Worm (Caenorhabditis elegans): ENCODE data around the gene C08B6.8.

- TF ChIP-seq nhr-232 (tag; optimal IDR thresholded peaks at IDR 0.05), result no peak
- no peak for TF ChIP-seq ceh-6 (GFP tag; optimal IDR thresholded peaks at IDR 0.05)
- TF ChIP-seq ama-1 (optimal IDR thresholded peaks at IDR 0.05), result no peak
- TF ChIP-seq ceh-2 (tag; optimal IDR thresholded peaks at IDR 0.05), result no peak
- TF ChIP-seq Y22D7AL.16 (tag; optimal IDR thresholded peaks at IDR 0.05), result no peak
- TF ChIP-seq unc-55 (GFP tag; optimal IDR thresholded peaks at IDR 0.05), result no peak
- no peak for TF ChIP-seq tbx-2 (tag; optimal IDR thresholded peaks at IDR 0.05)
- no peak for TF ChIP-seq rnt-1 (tag; optimal IDR thresholded peaks at IDR 0.05)
- no peak for TF ChIP-seq madf-2 (tag; optimal IDR thresholded peaks at IDR 0.05)
- no peak for TF ChIP-seq unc-86 (tag; optimal IDR thresholded peaks at IDR 0.05)
- no peak for TF ChIP-seq zip-5 (tag; optimal IDR thresholded peaks at IDR 0.05)
- TF ChIP-seq lim-6 (tag; optimal IDR thresholded peaks at IDR 0.05), result no peak
Measured at ce11 chrV:10173653-10174052, 39.2 kb downstream of the C08B6.8 start, which contains the start of gene egl-3.
